ENCODE assay signal across 6 fruit fly cellular contexts in the genomic region with DNA sequence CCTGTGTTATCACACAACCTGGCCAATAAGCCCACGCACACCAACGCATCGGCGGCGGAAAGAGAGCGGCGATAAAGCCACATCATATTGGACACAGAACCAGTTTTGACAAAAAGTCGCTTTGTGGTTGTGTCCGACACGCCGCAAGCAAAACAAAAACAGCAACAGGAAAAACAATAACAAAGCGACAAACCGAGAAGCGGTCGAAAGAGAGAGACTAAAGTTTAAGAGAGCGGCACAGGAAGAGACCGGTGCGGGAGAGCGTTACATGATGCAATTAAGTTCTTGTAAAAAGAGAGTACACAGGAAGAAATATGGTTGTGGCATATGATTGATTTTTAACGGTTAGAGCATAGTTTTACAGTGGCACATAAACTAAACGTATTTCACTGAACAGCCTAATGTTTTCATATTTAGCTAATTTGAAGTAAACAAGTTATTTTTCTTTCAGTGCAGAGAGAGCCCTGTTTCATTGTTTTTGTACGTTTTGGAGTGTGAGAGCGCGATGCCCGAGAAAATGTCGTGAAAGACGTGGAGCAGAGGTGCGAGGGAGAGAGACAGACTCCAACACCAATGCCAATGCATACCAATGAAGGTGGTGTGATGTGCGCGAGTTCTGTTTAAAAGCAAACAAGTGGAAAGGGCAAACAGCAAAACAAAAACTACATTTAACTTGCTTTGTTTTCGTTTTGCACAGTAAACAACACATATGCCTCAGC.
TF ChIP-seq lines count a peak whose summit lies in the region.

No protein-coding gene starts in this region.

- TF ChIP-seq CTCF in whole organism, embryonic (GFP tag; optimal IDR thresholded peaks at IDR 0.05; lab: Kevin White, UChicago) = peak; percentile 79

TF ChIP-seq in whole organism, 6 proteins besides CTCF, POLR2A, EP300 and RAD21:
- TF ChIP-seq Dll (optimal IDR thresholded peaks at IDR 0.05; lab: Kevin White, UChicago) (peak; percentile 83), pan (optimal IDR thresholded peaks at IDR 0.05; lab: Kevin White, UChicago) (no peak), EcR (GFP tag; optimal IDR thresholded peaks at IDR 0.05; lab: Kevin White, UChicago) (no peak), usp (GFP tag; optimal IDR thresholded peaks at IDR 0.05; lab: Kevin White, UChicago) (no peak), CG8478 (optimal IDR thresholded peaks at IDR 0.05; lab: Kevin White, UChicago) (no peak)

TF ChIP-seq in whole organism, adult, 20 proteins besides CTCF, POLR2A, EP300 and RAD21 (continues in another document):
- TF ChIP-seq Mnt (GFP tag; optimal IDR thresholded peaks at IDR 0.05; lab: Kevin White, UChicago) (peak; percentile 99), Clk (GFP tag; optimal IDR thresholded peaks at IDR 0.05; lab: Kevin White, UChicago) (peak; percentile 100), bab1 (GFP tag; optimal IDR thresholded peaks at IDR 0.05; lab: Kevin White, UChicago) (peak; percentile 99), toe (GFP tag; optimal IDR thresholded peaks at IDR 0.05; lab: Kevin White, UChicago) (peak; percentile 100), ovo (GFP tag; optimal IDR thresholded peaks at IDR 0.05; lab: Kevin White, UChicago) (peak; percentile 96), CG33017 (tag; optimal IDR thresholded peaks at IDR 0.05; lab: Kevin White, UChicago) (peak; percentile 100), Crg-1 (GFP tag; optimal IDR thresholded peaks at IDR 0.05; lab: Kevin White, UChicago) (peak; percentile 100), tj (GFP tag; optimal IDR thresholded peaks at IDR 0.05; lab: Kevin White, UChicago) (peak; percentile 97), CG7101 (tag; optimal IDR thresholded peaks at IDR 0.05; lab: Kevin White, UChicago) (peak; percentile 100), CG14711 (tag; optimal IDR thresholded peaks at IDR 0.05; lab: Kevin White, UChicago) (peak; percentile 99), CG12768 (GFP tag; optimal IDR thresholded peaks at IDR 0.05; lab: Kevin White, UChicago) (peak; percentile 100), CG5204 (GFP tag; optimal IDR thresholded peaks at IDR 0.05; lab: Kevin White, UChicago) (peak; percentile 100), kay (GFP tag; lab: Kevin White, UChicago; ENCODE audit: borderline replicate concordance) (peak; percentile 99), CG1620 (GFP tag; optimal IDR thresholded peaks at IDR 0.05; lab: Kevin White, UChicago) (peak; percentile 100), Hr96 (GFP tag; optimal IDR thresholded peaks at IDR 0.05; lab: Kevin White, UChicago) (peak; percentile 100)

TF ChIP-seq in whole organism, embryonic, 481 proteins besides CTCF, POLR2A, EP300 and RAD21 (continues in another document):
- TF ChIP-seq CG12219 (GFP tag; optimal IDR thresholded peaks at IDR 0.05; lab: Kevin White, UChicago) (peak; percentile 100), nerfin-1 (tag; optimal IDR thresholded peaks at IDR 0.05; lab: Kevin White, UChicago) (peak; percentile 99), Eip74EF (GFP tag; optimal IDR thresholded peaks at IDR 0.05; lab: Kevin White, UChicago) (peak; percentile 47 to 99), CG2116 (GFP tag; optimal IDR thresholded peaks at IDR 0.05; lab: Kevin White, UChicago) (peak; percentile 93), zen2 (GFP tag; IDR thresholded peaks at IDR 0.05; lab: Robert Waterston, UW; ENCODE audit: partially characterized antibody) (no peak), CG10366 (GFP tag; IDR thresholded peaks at IDR 0.05; lab: Robert Waterston, UW) (no peak), chinmo (GFP tag; IDR thresholded peaks at IDR 0.05; lab: Robert Waterston, UW; ENCODE audit: partially characterized antibody) (no peak), exex (tag; optimal IDR thresholded peaks at IDR 0.05; lab: Kevin White, UChicago) (peak; percentile 98), H2.0 (GFP tag; IDR thresholded peaks at IDR 0.05; lab: Robert Waterston, UW) (no peak), Hr39 (optimal IDR thresholded peaks at IDR 0.05; lab: Kevin White, UChicago) (no peak), CG6175 (GFP tag; IDR thresholded peaks at IDR 0.05; lab: Robert Waterston, UW) (no peak), Atf3 (GFP tag; optimal IDR thresholded peaks at IDR 0.05; lab: Kevin White, UChicago) (peak; percentile 100), BtbVII (GFP tag; optimal IDR thresholded peaks at IDR 0.05; lab: Kevin White, UChicago) (peak; percentile 100), MTF-1 (GFP tag; optimal IDR thresholded peaks at IDR 0.05; lab: Kevin White, UChicago; ENCODE audit: borderline replicate concordance) (peak; percentile 99), sna (GFP tag; IDR thresholded peaks at IDR 0.05; lab: Robert Waterston, UW; ENCODE audit: partially characterized antibody) (no peak)

TF ChIP-seq in whole organism, prepupa, 60 proteins besides CTCF, POLR2A, EP300 and RAD21 (continues in another document):
- TF ChIP-seq dsx (GFP tag; optimal IDR thresholded peaks at IDR 0.05; lab: Kevin White, UChicago; ENCODE audit: poor library complexity, severe bottlenecking) = peak; percentile 100
- TF ChIP-seq ss (GFP tag; optimal IDR thresholded peaks at IDR 0.05; lab: Kevin White, UChicago) = peak; percentile 100
- peak; percentile 100 for TF ChIP-seq CG6854 (GFP tag; optimal IDR thresholded peaks at IDR 0.05; lab: Kevin White, UChicago)
- TF ChIP-seq fkh (GFP tag; optimal IDR thresholded peaks at IDR 0.05; lab: Kevin White, UChicago) = peak; percentile 97
- peak; percentile 100 for TF ChIP-seq Met (GFP tag; optimal IDR thresholded peaks at IDR 0.05; lab: Kevin White, UChicago)
- TF ChIP-seq Sox15 (GFP tag; optimal IDR thresholded peaks at IDR 0.05; lab: Kevin White, UChicago) = peak; percentile 100
- TF ChIP-seq CG8119 (GFP tag; IDR thresholded peaks at IDR 0.05; lab: Robert Waterston, UW) = no peak
- peak; percentile 100 for TF ChIP-seq esn (GFP tag; optimal IDR thresholded peaks at IDR 0.05; lab: Kevin White, UChicago)
- TF ChIP-seq salr (GFP tag; optimal IDR thresholded peaks at IDR 0.05; lab: Kevin White, UChicago) = peak; percentile 100
- peak; percentile 100 for TF ChIP-seq CG34406 (GFP tag; optimal IDR thresholded peaks at IDR 0.05; lab: Kevin White, UChicago)
- peak; percentile 100 for TF ChIP-seq net (GFP tag; optimal IDR thresholded peaks at IDR 0.05; lab: Kevin White, UChicago)
- TF ChIP-seq OdsH (GFP tag; optimal IDR thresholded peaks at IDR 0.05; lab: Kevin White, UChicago) = peak; percentile 100
- TF ChIP-seq CG10669 (GFP tag; optimal IDR thresholded peaks at IDR 0.05; lab: Kevin White, UChicago) = peak; percentile 100
- TF ChIP-seq Eip93F (GFP tag; optimal IDR thresholded peaks at IDR 0.05; lab: Kevin White, UChicago) = peak; percentile 100
- TF ChIP-seq CG32006 (GFP tag; optimal IDR thresholded peaks at IDR 0.05; lab: Kevin White, UChicago) = peak; percentile 100
- TF ChIP-seq CG6792 (GFP tag; optimal IDR thresholded peaks at IDR 0.05; lab: Kevin White, UChicago) = peak; percentile 100

TF ChIP-seq in whole organism, pupa, 21 proteins besides CTCF, POLR2A, EP300 and RAD21 (continues in another document):
- TF ChIP-seq CG8301 (tag; optimal IDR thresholded peaks at IDR 0.05; lab: Kevin White, UChicago) = peak; percentile 100
- TF ChIP-seq CG12605 (GFP tag; IDR thresholded peaks at IDR 0.05; lab: Robert Waterston, UW) = no peak
- TF ChIP-seq EcR (GFP tag; optimal IDR thresholded peaks at IDR 0.05; lab: Kevin White, UChicago) = peak; percentile 79
- peak; percentile 100 for TF ChIP-seq CG17806 (tag; optimal IDR thresholded peaks at IDR 0.05; lab: Kevin White, UChicago)
- no peak for TF ChIP-seq fd96Ca (GFP tag; IDR thresholded peaks at IDR 0.05; lab: Robert Waterston, UW)
- peak; percentile 99 for TF ChIP-seq D1 (tag; optimal IDR thresholded peaks at IDR 0.05; lab: Kevin White, UChicago)
- peak; percentile 100 for TF ChIP-seq Pif1B (GFP tag; optimal IDR thresholded peaks at IDR 0.05; lab: Kevin White, UChicago)
- no peak for TF ChIP-seq CG4496 (GFP tag; IDR thresholded peaks at IDR 0.05; lab: Robert Waterston, UW)
- TF ChIP-seq CG14655 (GFP tag; optimal IDR thresholded peaks at IDR 0.05; lab: Kevin White, UChicago) = peak; percentile 100
- peak; percentile 100 for TF ChIP-seq gl (tag; optimal IDR thresholded peaks at IDR 0.05; lab: Kevin White, UChicago)
- no peak for TF ChIP-seq Ets98B (GFP tag; IDR thresholded peaks at IDR 0.05; lab: Robert Waterston, UW)
- TF ChIP-seq CG32121 (GFP tag; IDR thresholded peaks at IDR 0.05; lab: Robert Waterston, UW) = no peak
- no peak for TF ChIP-seq rn (GFP tag; IDR thresholded peaks at IDR 0.05; lab: Robert Waterston, UW)
- TF ChIP-seq Snoo (tag; optimal IDR thresholded peaks at IDR 0.05; lab: Kevin White, UChicago) = peak; percentile 100
- peak; percentile 99 for TF ChIP-seq CG13204 (GFP tag; optimal IDR thresholded peaks at IDR 0.05; lab: Kevin White, UChicago)
- TF ChIP-seq CG15710 (tag; optimal IDR thresholded peaks at IDR 0.05; lab: Kevin White, UChicago) = peak; percentile 100
- peak; percentile 100 for TF ChIP-seq CG34367 (tag; optimal IDR thresholded peaks at IDR 0.05; lab: Kevin White, UChicago)
- TF ChIP-seq CG9948 (tag; optimal IDR thresholded peaks at IDR 0.05; lab: Kevin White, UChicago) = peak; percentile 100

TF ChIP-seq in whole organism, wandering third instar larva, 38 proteins besides CTCF, POLR2A, EP300 and RAD21 (continues in another document):
- peak; percentile 99 for TF ChIP-seq tai (GFP tag; optimal IDR thresholded peaks at IDR 0.05; lab: Kevin White, UChicago)
- peak; percentile 99 for TF ChIP-seq sage (GFP tag; optimal IDR thresholded peaks at IDR 0.05; lab: Kevin White, UChicago)
- peak; percentile 97 for TF ChIP-seq Dfd (GFP tag; optimal IDR thresholded peaks at IDR 0.05; lab: Kevin White, UChicago)
- peak; percentile 98 for TF ChIP-seq CrebA (GFP tag; optimal IDR thresholded peaks at IDR 0.05; lab: Kevin White, UChicago; ENCODE audit: borderline replicate concordance)
- TF ChIP-seq dl (GFP tag; optimal IDR thresholded peaks at IDR 0.05; lab: Kevin White, UChicago; ENCODE audit: insufficient read depth in 1 of 2, partially characterized antibody in 2 of 2) = peak; percentile 53 to 82
- TF ChIP-seq foxo (GFP tag; optimal IDR thresholded peaks at IDR 0.05; lab: Kevin White, UChicago) = peak; percentile 99 to 100
- TF ChIP-seq jim (GFP tag; optimal IDR thresholded peaks at IDR 0.05; lab: Kevin White, UChicago) = peak; percentile 79
- TF ChIP-seq Jra (GFP tag; optimal IDR thresholded peaks at IDR 0.05; lab: Kevin White, UChicago) = peak; percentile 99
- TF ChIP-seq N (GFP tag; optimal IDR thresholded peaks at IDR 0.05; lab: Kevin White, UChicago) = no peak
- TF ChIP-seq Abd-B (GFP tag; optimal IDR thresholded peaks at IDR 0.05; lab: Kevin White, UChicago) = no peak
- TF ChIP-seq Mio (GFP tag; optimal IDR thresholded peaks at IDR 0.05; lab: Kevin White, UChicago) = peak; percentile 97
- peak; percentile 100 for TF ChIP-seq rgr (GFP tag; optimal IDR thresholded peaks at IDR 0.05; lab: Kevin White, UChicago)
- TF ChIP-seq GATAd (GFP tag; optimal IDR thresholded peaks at IDR 0.05; lab: Kevin White, UChicago) = peak; percentile 99
- TF ChIP-seq Dif (GFP tag; optimal IDR thresholded peaks at IDR 0.05; lab: Kevin White, UChicago; ENCODE audit: partially characterized antibody) = peak; percentile 30
- TF ChIP-seq Hr78 (GFP tag; optimal IDR thresholded peaks at IDR 0.05; lab: Kevin White, UChicago) = peak; percentile 20
- TF ChIP-seq dsf (GFP tag; optimal IDR thresholded peaks at IDR 0.05; lab: Kevin White, UChicago; ENCODE audit: borderline replicate concordance) = peak; percentile 99
- no peak for TF ChIP-seq pan (optimal IDR thresholded peaks at IDR 0.05; lab: Kevin White, UChicago)
- peak; percentile 100 for TF ChIP-seq ey (GFP tag; optimal IDR thresholded peaks at IDR 0.05; lab: Kevin White, UChicago)
